Fruit fly (Drosophila melanogaster): Measurements from ENCODE around the gene CG16727.

dm6 chr3R:19620953-19621352, 7.8 kb downstream of the CG16727 start:
- TF ChIP-seq ttk (optimal IDR thresholded peaks at IDR 0.05) = no peak
- TF ChIP-seq h (optimal IDR thresholded peaks at IDR 0.05) = no peak
- TF ChIP-seq psq (optimal IDR thresholded peaks at IDR 0.05) = no peak
- no peak for TF ChIP-seq Myc (optimal IDR thresholded peaks at IDR 0.05)
